Worm (Caenorhabditis elegans) whole organism, late embryonic: ENCODE data around the gene T26C5.4.

Source experiments
- ama-1 ChIP-seq: fragments of 150-350 bp; optimal IDR thresholded peaks from 2 replicates; lab custom pipeline; 2014
- ceh-14 ChIP-seq: sonication (generic microtip); optimal IDR thresholded peaks from 2 replicates; lab custom pipeline; 2016; ENCODE audit warnings: missing genotype, missing genetic modification characterization, missing compliant biosample characterization
- ceh-24 ChIP-seq: sonication (generic microtip); optimal IDR thresholded peaks from 2 replicates; lab custom pipeline; 2016; ENCODE audit warnings: mild to moderate bottlenecking, missing genetic modification characterization, missing compliant biosample characterization
- ceh-34 ChIP-seq: sonication (generic microtip); optimal IDR thresholded peaks from 2 replicates; lab custom pipeline; 2016; ENCODE audit warnings: mild to moderate bottlenecking, missing genetic modification characterization, missing compliant biosample characterization
- ceh-6 ChIP-seq: fragments of 200-800 bp; sonication (Bioruptor generic); optimal IDR thresholded peaks from 2 replicates; lab custom pipeline; 2018; ENCODE audit warnings: mild to moderate bottlenecking, missing genetic modification characterization, missing compliant biosample characterization
- ceh-9 ChIP-seq: sonication (generic microtip); optimal IDR thresholded peaks from 2 replicates; lab custom pipeline; 2016; ENCODE audit warnings: mild to moderate bottlenecking, missing genetic modification characterization, inconsistent platforms, missing compliant biosample characterization
- elt-4 ChIP-seq: sonication (generic microtip); optimal IDR thresholded peaks from 2 replicates; lab custom pipeline; 2016; ENCODE audit warnings: missing genetic modification characterization, missing compliant biosample characterization
- ets-4 ChIP-seq: sonication (generic microtip); optimal IDR thresholded peaks from 2 replicates; lab custom pipeline; 2016; ENCODE audit warnings: missing genetic modification characterization, missing compliant biosample characterization
- nfya-1 ChIP-seq: sonication (generic microtip); optimal IDR thresholded peaks from 2 replicates; lab custom pipeline; 2017; ENCODE audit warnings: missing genetic modification characterization, mild to moderate bottlenecking, missing compliant biosample characterization, antibody characterized with exemption, moderate library complexity
- nhr-11 ChIP-seq: fragments of 150-350 bp; optimal IDR thresholded peaks from 2 replicates; lab custom pipeline; 2014; ENCODE audit warnings: missing biosample characterization, missing genetic modification characterization
- pha-4 ChIP-seq: fragments of 150-350 bp; optimal IDR thresholded peaks from 2 replicates; lab custom pipeline; 2018; ENCODE audit warnings: missing biosample characterization, missing genetic modification reagents, missing genetic modification characterization
- pros-1 ChIP-seq: fragments of 150-350 bp; optimal IDR thresholded peaks from 2 replicates; lab custom pipeline; 2014; ENCODE audit warnings: missing biosample characterization, missing genetic modification reagents, missing genetic modification characterization
- tbx-2 ChIP-seq: sonication (generic microtip); optimal IDR thresholded peaks from 2 replicates; lab custom pipeline; 2016; ENCODE audit warnings: missing genetic modification characterization, missing compliant biosample characterization

- no peak for TF ChIP-seq ceh-14 (tag; lab: Kevin White, UChicago)
- TF ChIP-seq nhr-11 (tag; lab: Kevin White, UChicago), result no peak
- TF ChIP-seq ceh-9 (tag; lab: Kevin White, UChicago), result no peak
- TF ChIP-seq tbx-2 (tag; lab: Kevin White, UChicago), result no peak
- no peak for TF ChIP-seq ceh-24 (tag; lab: Kevin White, UChicago)
- no peak for TF ChIP-seq ceh-34
- TF ChIP-seq ama-1 (lab: Kevin White, UChicago), result no peak
- no peak for TF ChIP-seq ceh-6 (GFP tag; lab: Kevin White, UChicago)
- TF ChIP-seq pha-4 (tag; lab: Kevin White, UChicago), result no peak
- TF ChIP-seq nfya-1 (tag; lab: Kevin White, UChicago), result no peak
- TF ChIP-seq pros-1 (tag; lab: Kevin White, UChicago), result no peak
- TF ChIP-seq ets-4 (tag; lab: Kevin White, UChicago), result no peak
- no peak for TF ChIP-seq elt-4 (tag; lab: Kevin White, UChicago)
Measured at ce11 chrII:9211684-9212083, 38.6 kb downstream of the T26C5.4 start.
